Worm (Caenorhabditis elegans) whole organism, L4 larva: Measurements from ENCODE around the gene such-1.

Experiments used
- F44E2.7 ChIP-seq: fragments of 200-800 bp; sonication (Bioruptor generic); IDR thresholded peaks from 2 replicates; pipeline ENCODE4 v2.1.2; 2022; ENCODE audit warnings: missing genetic modification characterization, missing compliant biosample characterization
- ceh-82 ChIP-seq: sonication (generic microtip); optimal IDR thresholded peaks from 2 replicates; lab custom pipeline; 2017; ENCODE audit warnings: missing biosample characterization, missing genetic modification characterization

- TF ChIP-seq ceh-82 (tag; lab: Kevin White, UChicago), result no peak
- no peak for TF ChIP-seq F44E2.7 (GFP tag; lab: Robert Waterston, UW)
Observed at ce11 chrIII:11535453-11535852, 11.9 kb upstream of the such-1 start.
